Worm (Caenorhabditis elegans) whole organism, young adult: ENCODE data around the gene ubq-1.

ENCODE experiments used
- D2030.7 ChIP-seq: fragments of 200-800 bp; sonication (Bioruptor generic); IDR thresholded peaks from 2 replicates; pipeline ENCODE4 v1.3.6; 2022; ENCODE audit warnings: missing genetic modification reagents, missing genetic modification characterization, missing compliant biosample characterization
- F33H1.4 ChIP-seq: fragments of 200-800 bp; sonication (Bioruptor generic); IDR thresholded peaks from 2 replicates; pipeline ENCODE4 v1.3.6; 2022; ENCODE audit warnings: missing genetic modification reagents, missing genetic modification characterization, missing compliant biosample characterization
- F49E8.2 ChIP-seq: sonication (generic microtip); optimal IDR thresholded peaks from 3 replicates; lab custom pipeline; 2017; ENCODE audit warnings: missing genetic modification characterization, mild to moderate bottlenecking, missing compliant biosample characterization, antibody characterized with exemption, moderate library complexity; ENCODE audit not compliant: insufficient read depth
- F57C9.4 ChIP-seq: sonication (generic microtip); optimal IDR thresholded peaks from 2 replicates; lab custom pipeline; 2017; ENCODE audit warnings: mild to moderate bottlenecking, missing genetic modification characterization, missing compliant biosample characterization
- K12H6.12 ChIP-seq: fragments of 200-800 bp; sonication (Bioruptor generic); optimal IDR thresholded peaks from 2 replicates; lab custom pipeline; 2018; ENCODE audit warnings: mild to moderate bottlenecking, missing genetic modification characterization, missing compliant biosample characterization
- T07F8.4 ChIP-seq: sonication (generic microtip); optimal IDR thresholded peaks from 2 replicates; lab custom pipeline; 2016; ENCODE audit warnings: mild to moderate bottlenecking, missing genetic modification characterization, moderate library complexity, missing compliant biosample characterization
- Y53F4B.3 ChIP-seq: fragments of 200-800 bp; sonication (Bioruptor generic); IDR thresholded peaks from 2 replicates; pipeline ENCODE4 v1.3.6; 2022; ENCODE audit warnings: missing genetic modification reagents, missing genetic modification characterization, missing compliant biosample characterization
- ama-1 ChIP-seq, 3 experiments: fragments of 150-350 bp in 1 of 3; sonication (generic microtip) in 2 of 3; optimal IDR thresholded peaks; 2 replicates each; lab custom pipeline; 2014 to 2018; ENCODE audit warnings: missing biosample characterization in 2 of 3, missing genetic modification characterization in 2 of 3, missing genetic modification reagents in 2 of 3
- aptf-2 ChIP-seq: fragments of 200-800 bp; sonication (Bioruptor generic); conservative IDR thresholded peaks from 2 replicates; pipeline ENCODE4 v1.3.6; 2022; ENCODE audit warnings: missing genetic modification reagents, missing genetic modification characterization, missing compliant biosample characterization
- bed-1 ChIP-seq: fragments of 200-800 bp; sonication (Bioruptor generic); IDR thresholded peaks from 2 replicates; pipeline ENCODE4 v1.3.6; 2022; ENCODE audit warnings: missing genetic modification reagents, missing genetic modification characterization, missing compliant biosample characterization
- ccch-3 ChIP-seq: fragments of 200-800 bp; sonication (Bioruptor generic); optimal IDR thresholded peaks from 2 replicates; lab custom pipeline; 2018; ENCODE audit warnings: mild to moderate bottlenecking, missing genetic modification characterization, missing compliant biosample characterization
- cebp-1 ChIP-seq, 2 experiments: fragments of 200-800 bp in 1 of 2; sonication (Bioruptor generic) in 1 of 2; sonication (generic microtip) in 1 of 2; IDR thresholded peaks in 1 of 2; optimal IDR thresholded peaks in 1 of 2; 2 replicates each; pipeline versions ENCODE4 v1.3.6 to Lab custom; 2017 to 2022; ENCODE audit warnings: missing compliant biosample characterization in 2 of 2, missing genetic modification characterization in 2 of 2, mild to moderate bottlenecking in 1 of 2, missing genetic modification reagents in 1 of 2, moderate library complexity in 1 of 2
- cebp-2 ChIP-seq: fragments of 200-800 bp; sonication (Bioruptor generic); IDR thresholded peaks from 2 replicates; pipeline ENCODE4 v1.3.6; 2022; ENCODE audit warnings: missing genetic modification characterization, missing compliant biosample characterization
- ceh-91 ChIP-seq: fragments of 200-800 bp; sonication (Bioruptor generic); IDR thresholded peaks from 2 replicates; pipeline ENCODE4 v1.3.6; 2022; ENCODE audit warnings: missing genetic modification reagents, missing genetic modification characterization, missing compliant biosample characterization
- chd-7 ChIP-seq: sonication (generic microtip); optimal IDR thresholded peaks from 2 replicates; lab custom pipeline; 2016; ENCODE audit warnings: mild to moderate bottlenecking, missing genetic modification characterization, moderate library complexity, missing compliant biosample characterization
- die-1 ChIP-seq: sonication (generic microtip); optimal IDR thresholded peaks from 2 replicates; lab custom pipeline; 2016; ENCODE audit warnings: missing genotype, mild to moderate bottlenecking, missing genetic modification characterization, missing compliant biosample characterization
- efl-1 ChIP-seq: fragments of 150-350 bp; optimal IDR thresholded peaks from 2 replicates; lab custom pipeline; 2014; ENCODE audit warnings: missing biosample characterization, missing genetic modification reagents, missing genetic modification characterization
- ekl-4 ChIP-seq: fragments of 200-800 bp; sonication (Bioruptor generic); IDR thresholded peaks from 2 replicates; pipeline ENCODE4 v1.3.6; 2022; ENCODE audit warnings: missing genetic modification reagents, missing genetic modification characterization, missing compliant biosample characterization
- gei-17 ChIP-seq: fragments of 200-800 bp; sonication (Bioruptor generic); optimal IDR thresholded peaks from 2 replicates; lab custom pipeline; 2018; ENCODE audit warnings: mild to moderate bottlenecking, missing genetic modification characterization, missing compliant biosample characterization
- him-1 ChIP-seq: sonication (generic microtip); optimal IDR thresholded peaks from 2 replicates; lab custom pipeline; 2016; ENCODE audit warnings: missing genotype, missing genetic modification reagents, missing genetic modification characterization, missing compliant biosample characterization
- hmg-1.2 ChIP-seq: fragments of 200-800 bp; sonication (Bioruptor generic); IDR thresholded peaks from 2 replicates; pipeline ENCODE4 v1.3.6; 2022; ENCODE audit warnings: missing genetic modification reagents, missing genetic modification characterization, missing compliant biosample characterization
- hmg-20 ChIP-seq: fragments of 200-800 bp; sonication (Bioruptor generic); IDR thresholded peaks from 2 replicates; pipeline ENCODE4 v1.3.6; 2022; ENCODE audit warnings: missing genetic modification reagents, missing genetic modification characterization, missing compliant biosample characterization
- hrde-1 ChIP-seq: sonication (generic microtip); optimal IDR thresholded peaks from 2 replicates; lab custom pipeline; 2016; ENCODE audit warnings: missing genetic modification characterization, mild to moderate bottlenecking, missing compliant biosample characterization, moderate library complexity, missing genotype, missing genetic modification reagents, borderline replicate concordance
- lsl-1 ChIP-seq: fragments of 200-800 bp; sonication (Bioruptor generic); optimal IDR thresholded peaks from 2 replicates; lab custom pipeline; 2018; ENCODE audit warnings: mild to moderate bottlenecking, missing genetic modification characterization, moderate library complexity, missing compliant biosample characterization
- madf-6 ChIP-seq: fragments of 200-800 bp; sonication (Bioruptor generic); IDR thresholded peaks from 2 replicates; pipeline ENCODE4 v1.3.6; 2022; ENCODE audit warnings: missing genetic modification reagents, missing genetic modification characterization, missing compliant biosample characterization
- madf-8 ChIP-seq: fragments of 200-800 bp; sonication (Bioruptor generic); conservative IDR thresholded peaks from 2 replicates; pipeline ENCODE4 v1.3.6; 2022; ENCODE audit warnings: missing genetic modification reagents, missing genetic modification characterization, missing compliant biosample characterization
- mxl-1 ChIP-seq: sonication (generic microtip); optimal IDR thresholded peaks from 2 replicates; lab custom pipeline; 2016; ENCODE audit warnings: missing genetic modification characterization, missing compliant biosample characterization
- nfya-2 ChIP-seq: fragments of 200-800 bp; sonication (Bioruptor generic); IDR thresholded peaks from 2 replicates; pipeline ENCODE4 v1.3.6; 2022; ENCODE audit warnings: missing genetic modification reagents, missing genetic modification characterization, missing compliant biosample characterization
- rec-8 ChIP-seq, 2 experiments: sonication (generic microtip); optimal IDR thresholded peaks; 2 replicates each; lab custom pipeline; 2016; ENCODE audit warnings: mild to moderate bottlenecking in 2 of 2, missing genetic modification characterization in 2 of 2, missing genetic modification reagents in 2 of 2, missing genotype in 2 of 2, missing biosample characterization in 1 of 2, missing compliant biosample characterization in 1 of 2, moderate library complexity in 1 of 2
- unc-130 ChIP-seq: sonication (generic microtip); optimal IDR thresholded peaks from 2 replicates; lab custom pipeline; 2016; ENCODE audit warnings: missing genetic modification reagents, missing genetic modification characterization, missing compliant biosample characterization
- xnd-1 ChIP-seq: sonication (generic microtip); optimal IDR thresholded peaks from 2 replicates; lab custom pipeline; 2016; ENCODE audit warnings: missing genotype, missing genetic modification reagents, missing genetic modification characterization, missing compliant biosample characterization
- ztf-25 ChIP-seq: fragments of 200-800 bp; sonication (Bioruptor generic); IDR thresholded peaks from 2 replicates; pipeline ENCODE4 v1.3.6; 2022; ENCODE audit warnings: missing genetic modification reagents, missing genetic modification characterization, missing compliant biosample characterization
- ztf-28 ChIP-seq: fragments of 200-800 bp; sonication (Bioruptor generic); IDR thresholded peaks from 2 replicates; pipeline ENCODE4 v1.3.6; 2022; ENCODE audit warnings: missing genetic modification reagents, missing genetic modification characterization, missing compliant biosample characterization

ubq-1 gene

ce11 chrIII:5958172-5958886 lies 18.3 kb downstream of the ubq-1 start, which contains the start of the genes nono-1 and nop-1:
TSS of gene nono-1 (minus strand) at chrIII:5958246.
TSS of gene nop-1 (plus strand) at chrIII:5958722.
- TF ChIP-seq him-1 (tag; lab: Kevin White, UChicago) (peak; percentile 33), bed-1 (GFP tag; lab: Robert Waterston, UW) (no peak), madf-6 (GFP tag; lab: Robert Waterston, UW) (peak; percentile 87), F33H1.4 (peak; percentile 89), D2030.7 (peak; percentile 33; the same call in 1 of the 2 replicates), F49E8.2 (tag; lab: Kevin White, UChicago) (peak; percentile 45), xnd-1 (tag; lab: Kevin White, UChicago) (peak; percentile 74), aptf-2 (GFP tag; lab: Robert Waterston, UW) (no peak), madf-8 (GFP tag; lab: Robert Waterston, UW) (peak; percentile 60), hmg-1.2 (GFP tag; lab: Robert Waterston, UW) (peak; percentile 17; the same call in 1 of the 2 replicates), ceh-91 (GFP tag; lab: Robert Waterston, UW) (peak; percentile 49), die-1 (tag; lab: Kevin White, UChicago) (no peak), cebp-1 (GFP tag; IDR thresholded peaks at IDR 0.05; lab: Robert Waterston, UW) (no peak), cebp-1 (tag; optimal IDR thresholded peaks at IDR 0.05; lab: Kevin White, UChicago) (peak; percentile 32), efl-1 (peak; percentile 37), lsl-1 (GFP tag; lab: Kevin White, UChicago) (peak; percentile 88)

- TF ChIP-seq gei-17 (no peak), ccch-3 (GFP tag; lab: Kevin White, UChicago) (no peak), nfya-2 (GFP tag; lab: Robert Waterston, UW) (no peak), ama-1 (optimal IDR thresholded peaks at IDR 0.05; lab: Kevin White, UChicago) (no peak), ama-1 (GFP tag; optimal IDR thresholded peaks at IDR 0.05; lab: Kevin White, UChicago) (no peak), ztf-25 (GFP tag; lab: Robert Waterston, UW) (no peak), hmg-20 (GFP tag; lab: Robert Waterston, UW) (no peak)
Observed at ce11 chrIII:5959049-5959448, 19.0 kb downstream of the ubq-1 start.

ce11 chrIII:5961560-5961959 lies 21.5 kb downstream of the ubq-1 start:
- no peak for TF ChIP-seq Y53F4B.3 (GFP tag; lab: Robert Waterston, UW)
- no peak for TF ChIP-seq mxl-1 (tag; lab: Kevin White, UChicago)
- TF ChIP-seq T07F8.4 (tag; lab: Kevin White, UChicago) = no peak
- TF ChIP-seq unc-130 (GFP tag; lab: Kevin White, UChicago) = no peak
- no peak for TF ChIP-seq ama-1 (optimal IDR thresholded peaks at IDR 0.05; lab: Kevin White, UChicago)
- TF ChIP-seq ama-1 (GFP tag; optimal IDR thresholded peaks at IDR 0.05; lab: Kevin White, UChicago) = no peak
- no peak for TF ChIP-seq hrde-1 (tag; lab: Kevin White, UChicago)
- TF ChIP-seq K12H6.12 (tag; lab: Kevin White, UChicago) = no peak
- no peak for TF ChIP-seq chd-7 (tag; lab: Kevin White, UChicago)
- TF ChIP-seq ztf-28 (GFP tag; lab: Robert Waterston, UW) = no peak
- TF ChIP-seq cebp-2 (GFP tag; lab: Robert Waterston, UW) = no peak
- TF ChIP-seq rec-8 (tag; optimal IDR thresholded peaks at IDR 0.05; lab: Kevin White, UChicago) = no peak
- no peak for TF ChIP-seq ekl-4 (GFP tag; lab: Robert Waterston, UW)
- no peak for TF ChIP-seq hmg-1.2 (GFP tag; lab: Robert Waterston, UW)
- no peak for TF ChIP-seq F57C9.4
- no peak for TF ChIP-seq F49E8.2 (tag; lab: Kevin White, UChicago)
- TF ChIP-seq, all 124 proteins: peak for 0
